Worm (Caenorhabditis elegans) whole organism, L4 larva: ENCODE measurements around the gene rsp-3.
A peak's percentile ranks its signal among the peaks of the same experiment; 100 is the strongest.

Source experiments
- F10B5.3 ChIP-seq: sonication (generic microtip); optimal IDR thresholded peaks from 2 replicates; lab custom pipeline; 2016; ENCODE audit warnings: mild to moderate bottlenecking, missing genetic modification characterization, missing compliant biosample characterization
- F37D6.2 ChIP-seq: sonication (generic microtip); optimal IDR thresholded peaks from 2 replicates; lab custom pipeline; 2016; ENCODE audit warnings: mild to moderate bottlenecking, missing genetic modification characterization, missing compliant biosample characterization
- T20F7.1 ChIP-seq: fragments of 200-800 bp; sonication (Bioruptor generic); optimal IDR thresholded peaks from 2 replicates; lab custom pipeline; 2018; ENCODE audit warnings: mild to moderate bottlenecking, missing genetic modification characterization, missing compliant biosample characterization
- T26A8.4 ChIP-seq: fragments of 200-800 bp; sonication (Bioruptor generic); IDR thresholded peaks from 2 replicates; pipeline ENCODE4 v1.3.6; 2022; ENCODE audit warnings: missing genetic modification characterization, missing compliant biosample characterization
- Y105C5A.15 ChIP-seq: fragments of 200-800 bp; sonication (Bioruptor generic); IDR thresholded peaks from 2 replicates; pipeline ENCODE4 v1.3.6; 2022; ENCODE audit warnings: missing genetic modification characterization, missing compliant biosample characterization
- Y48G9A.11 ChIP-seq: fragments of 200-800 bp; sonication (Bioruptor generic); IDR thresholded peaks from 2 replicates; pipeline ENCODE4 v1.3.6; 2022; ENCODE audit warnings: missing genetic modification reagents, missing genetic modification characterization, missing compliant biosample characterization
- Y75B8A.6 ChIP-seq: fragments of 200-800 bp; sonication (Bioruptor generic); IDR thresholded peaks from 2 replicates; pipeline ENCODE4 v1.3.6; 2022; ENCODE audit warnings: missing genetic modification reagents, missing genetic modification characterization, missing compliant biosample characterization
- ZK337.2 ChIP-seq: fragments of 200-800 bp; sonication (Bioruptor generic); IDR thresholded peaks from 2 replicates; pipeline ENCODE4 v1.3.6; 2022; ENCODE audit warnings: missing genetic modification reagents, missing genetic modification characterization, missing compliant biosample characterization
- ZK546.5 ChIP-seq, 2 experiments: sonication (generic microtip); optimal IDR thresholded peaks; 2 replicates each; lab custom pipeline; 2017; ENCODE audit warnings: missing biosample characterization in 2 of 2, missing genetic modification characterization in 2 of 2
- aha-1 ChIP-seq: fragments of 150-350 bp; peaks from one replicate; lab custom pipeline; 2014; ENCODE audit warnings: missing biosample characterization, missing genetic modification characterization
- ceh-20 ChIP-seq: fragments of 200-800 bp; sonication (Bioruptor generic); IDR thresholded peaks from 2 replicates; pipeline ENCODE4 v1.3.6; 2022; ENCODE audit warnings: missing genetic modification reagents, missing genetic modification characterization, missing compliant biosample characterization
- ceh-28 ChIP-seq: fragments of 150-350 bp; optimal IDR thresholded peaks from 2 replicates; lab custom pipeline; 2014; ENCODE audit warnings: missing biosample characterization, missing genetic modification reagents, missing genetic modification characterization
- ceh-32 ChIP-seq: sonication (generic microtip); optimal IDR thresholded peaks from 2 replicates; lab custom pipeline; 2016; ENCODE audit warnings: mild to moderate bottlenecking, missing genetic modification characterization, missing compliant biosample characterization; ENCODE audit not compliant: poor library complexity
- ceh-82 ChIP-seq: sonication (generic microtip); optimal IDR thresholded peaks from 2 replicates; lab custom pipeline; 2017; ENCODE audit warnings: missing biosample characterization, missing genetic modification characterization
- ces-1 ChIP-seq: fragments of 150-350 bp; sonication (generic microtip); optimal IDR thresholded peaks from 4 replicates; lab custom pipeline; 2014; ENCODE audit warnings: missing biosample characterization, missing genetic modification reagents, missing genetic modification characterization
- ctbp-1 ChIP-seq: fragments of 200-800 bp; sonication (Bioruptor generic); IDR thresholded peaks from 2 replicates; pipeline ENCODE4 v1.3.6; 2022; ENCODE audit warnings: missing genetic modification reagents, missing genetic modification characterization, missing compliant biosample characterization
- daf-8 ChIP-seq: fragments of 200-800 bp; sonication (Bioruptor generic); IDR thresholded peaks from 2 replicates; pipeline ENCODE4 v1.3.6; 2022; ENCODE audit warnings: missing genetic modification characterization, missing compliant biosample characterization
- dmd-6 ChIP-seq: fragments of 200-800 bp; sonication (Bioruptor generic); IDR thresholded peaks from 2 replicates; pipeline ENCODE4 v1.3.6; 2022; ENCODE audit warnings: missing genetic modification reagents, missing genetic modification characterization, missing compliant biosample characterization
- dmd-8 ChIP-seq: fragments of 200-800 bp; sonication (Bioruptor generic); IDR thresholded peaks from 2 replicates; pipeline ENCODE4 v1.3.6; 2022; ENCODE audit warnings: missing genetic modification characterization, missing compliant biosample characterization
- dmd-9 ChIP-seq: fragments of 200-800 bp; sonication (Bioruptor generic); IDR thresholded peaks from 2 replicates; pipeline ENCODE4 v1.3.6; 2022; ENCODE audit warnings: missing genetic modification reagents, missing genetic modification characterization, missing compliant biosample characterization
- dpl-1 ChIP-seq: fragments of 150-350 bp; optimal IDR thresholded peaks from 2 replicates; lab custom pipeline; 2014; ENCODE audit warnings: missing biosample characterization, missing genetic modification reagents, missing genetic modification characterization
- duxl-1 ChIP-seq: sonication (generic microtip); optimal IDR thresholded peaks from 2 replicates; lab custom pipeline; 2016; ENCODE audit warnings: mild to moderate bottlenecking, missing genetic modification characterization, moderate library complexity, missing compliant biosample characterization; ENCODE audit not compliant: poor library complexity
- gei-8 ChIP-seq: fragments of 200-800 bp; sonication (Bioruptor generic); optimal IDR thresholded peaks from 2 replicates; lab custom pipeline; 2018; ENCODE audit warnings: mild to moderate bottlenecking, missing genetic modification characterization, missing compliant biosample characterization
- hmg-1.1 ChIP-seq: fragments of 200-800 bp; sonication (Bioruptor generic); IDR thresholded peaks from 2 replicates; pipeline ENCODE4 v1.3.6; 2022; ENCODE audit warnings: missing genetic modification reagents, missing genetic modification characterization, missing compliant biosample characterization
- jun-1 ChIP-seq: fragments of 150-350 bp; optimal IDR thresholded peaks from 2 replicates; lab custom pipeline; 2014; ENCODE audit warnings: missing biosample characterization, missing genetic modification reagents, missing genetic modification characterization
- lin-15B ChIP-seq: fragments of 150-350 bp; sonication (generic microtip); optimal IDR thresholded peaks from 3 replicates; lab custom pipeline; 2014; ENCODE audit warnings: missing biosample characterization, missing genetic modification characterization
- lin-38 ChIP-seq: fragments of 200-800 bp; sonication (Bioruptor generic); IDR thresholded peaks from 2 replicates; pipeline ENCODE4 v1.3.6; 2022; ENCODE audit warnings: missing genetic modification reagents, missing genetic modification characterization, missing compliant biosample characterization
- lir-3 ChIP-seq: sonication (generic microtip); optimal IDR thresholded peaks from 2 replicates; lab custom pipeline; 2016; ENCODE audit warnings: mild to moderate bottlenecking, missing genetic modification characterization, missing compliant biosample characterization
- mep-1 ChIP-seq: fragments of 150-350 bp; sonication (generic microtip); optimal IDR thresholded peaks from 3 replicates; lab custom pipeline; 2014; ENCODE audit warnings: missing biosample characterization, missing genetic modification characterization
- mxl-3 ChIP-seq: fragments of 200-800 bp; sonication (Bioruptor generic); optimal IDR thresholded peaks from 2 replicates; lab custom pipeline; 2018; ENCODE audit warnings: mild to moderate bottlenecking, missing genetic modification characterization, missing compliant biosample characterization
- nhr-11 ChIP-seq: fragments of 150-350 bp; optimal IDR thresholded peaks from 2 replicates; lab custom pipeline; 2014; ENCODE audit warnings: missing biosample characterization, missing genetic modification characterization
- nhr-111 ChIP-seq: fragments of 200-800 bp; sonication (Bioruptor generic); optimal IDR thresholded peaks from 2 replicates; lab custom pipeline; 2018; ENCODE audit warnings: mild to moderate bottlenecking, missing genetic modification characterization, missing compliant biosample characterization
- nhr-41 ChIP-seq: fragments of 200-800 bp; sonication (Bioruptor generic); IDR thresholded peaks from 2 replicates; pipeline ENCODE4 v1.3.6; 2022; ENCODE audit warnings: missing genetic modification reagents, missing genetic modification characterization, missing compliant biosample characterization
- nhr-48 ChIP-seq: sonication (generic microtip); optimal IDR thresholded peaks from 2 replicates; lab custom pipeline; 2016; ENCODE audit warnings: mild to moderate bottlenecking, missing genetic modification characterization, missing compliant biosample characterization
- nhr-6 ChIP-seq: fragments of 150-350 bp; optimal IDR thresholded peaks from 2 replicates; lab custom pipeline; 2014; ENCODE audit warnings: missing biosample characterization, missing genetic modification characterization
- nhr-76 ChIP-seq: fragments of 150-350 bp; optimal IDR thresholded peaks from 2 replicates; lab custom pipeline; 2014; ENCODE audit warnings: missing biosample characterization, missing genetic modification characterization
- nhr-77 ChIP-seq: fragments of 150-350 bp; optimal IDR thresholded peaks from 2 replicates; lab custom pipeline; 2014; ENCODE audit warnings: missing biosample characterization, missing genetic modification characterization
- pha-4 ChIP-seq, 2 experiments: fragments of 150-350 bp in 1 of 2; fragments of 200-800 bp in 1 of 2; sonication (Bioruptor generic) in 1 of 2; IDR thresholded peaks in 1 of 2; optimal IDR thresholded peaks in 1 of 2; 2 replicates each; pipeline versions ENCODE4 v1.3.6 to Lab custom; 2014 to 2022; ENCODE audit warnings: missing genetic modification characterization in 2 of 2, missing genetic modification reagents in 2 of 2, missing biosample characterization in 1 of 2, missing compliant biosample characterization in 1 of 2
- pqm-1 ChIP-seq: sonication (generic microtip); optimal IDR thresholded peaks from 2 replicates; lab custom pipeline; 2017; ENCODE audit warnings: missing biosample characterization, missing genetic modification characterization
- sdz-12 ChIP-seq: fragments of 200-800 bp; sonication (Bioruptor generic); optimal IDR thresholded peaks from 2 replicates; lab custom pipeline; 2018; ENCODE audit warnings: mild to moderate bottlenecking, missing genetic modification characterization, missing compliant biosample characterization
- set-16 ChIP-seq: fragments of 200-800 bp; sonication (Bioruptor generic); IDR thresholded peaks from 2 replicates; pipeline ENCODE4 v1.3.6; 2022; ENCODE audit warnings: missing genetic modification reagents, missing genetic modification characterization, missing compliant biosample characterization
- unc-39 ChIP-seq: sonication (generic microtip); optimal IDR thresholded peaks from 2 replicates; lab custom pipeline; 2017; ENCODE audit warnings: missing biosample characterization, missing genetic modification characterization
- unc-62 ChIP-seq, 3 experiments: fragments of 150-350 bp in 1 of 3; sonication (generic microtip); optimal IDR thresholded peaks in 2 of 3; peaks in 1 of 3; 1 replicate in 1 of 3; 2 replicates in 2 of 3; lab custom pipeline; 2014 to 2017; ENCODE audit warnings: missing biosample characterization in 3 of 3, missing genetic modification characterization in 3 of 3, missing genetic modification reagents in 3 of 3, missing genotype in 1 of 3
- vab-7 ChIP-seq: fragments of 200-800 bp; sonication (Bioruptor generic); IDR thresholded peaks from 2 replicates; pipeline ENCODE4 v1.3.6; 2022; ENCODE audit warnings: missing genetic modification reagents, missing genetic modification characterization, missing compliant biosample characterization

Gene rsp-3

ce11 chrIII:12685372-12686298, 2.1 kb downstream of the rsp-3 start (continued):
- TF ChIP-seq nhr-11 (tag; lab: Kevin White, UChicago) (no peak), Y48G9A.11 (GFP tag; lab: Robert Waterston, UW) (peak; percentile 50), ces-1 (GFP tag; lab: Kevin White, UChicago) (no peak), lin-15B (tag; lab: Kevin White, UChicago) (no peak), ceh-32 (tag; lab: Kevin White, UChicago) (no peak)

ce11 chrIII:12680266-12680665, 7.5 kb downstream of the rsp-3 start:
- TF ChIP-seq ceh-20 (GFP tag; lab: Robert Waterston, UW) (no peak), hmg-1.1 (GFP tag; lab: Robert Waterston, UW) (no peak), ceh-82 (tag; lab: Kevin White, UChicago) (no peak), lir-3 (tag; lab: Kevin White, UChicago) (no peak), nhr-41 (GFP tag; lab: Robert Waterston, UW) (no peak), F10B5.3 (tag; lab: Kevin White, UChicago) (no peak), gei-8 (GFP tag; lab: Kevin White, UChicago) (no peak), dmd-6 (GFP tag; lab: Robert Waterston, UW) (no peak), jun-1 (tag; lab: Kevin White, UChicago) (no peak), dmd-8 (GFP tag; lab: Robert Waterston, UW) (no peak), ces-1 (GFP tag; lab: Kevin White, UChicago) (no peak), mxl-3 (no peak), Y105C5A.15 (GFP tag; lab: Robert Waterston, UW) (no peak), set-16 (GFP tag; lab: Robert Waterston, UW) (no peak), nhr-76 (tag; lab: Kevin White, UChicago) (no peak)

- TF ChIP-seq ctbp-1 (GFP tag; lab: Robert Waterston, UW): no peak
- no peak for TF ChIP-seq ZK546.5 (tag; optimal IDR thresholded peaks at IDR 0.05; lab: Kevin White, UChicago)
- no peak for TF ChIP-seq duxl-1 (tag; lab: Kevin White, UChicago)
- TF ChIP-seq nhr-11 (tag; lab: Kevin White, UChicago): no peak
- TF ChIP-seq ZK337.2 (GFP tag; lab: Robert Waterston, UW): 0 out of 2 replicates have a peak, but pooled peaks have one; percentile 57
- peak; percentile 14; the same call in 1 of the 2 replicates for TF ChIP-seq Y48G9A.11 (GFP tag; lab: Robert Waterston, UW)
- TF ChIP-seq nhr-6: no peak
- no peak for TF ChIP-seq T20F7.1 (GFP tag; lab: Kevin White, UChicago)
- no peak for TF ChIP-seq ceh-28 (tag; lab: Kevin White, UChicago)
- no peak for TF ChIP-seq unc-39 (tag; lab: Kevin White, UChicago)
- TF ChIP-seq pqm-1 (tag; lab: Kevin White, UChicago): no peak
- TF ChIP-seq mep-1: no peak
- no peak for TF ChIP-seq F37D6.2 (tag; lab: Kevin White, UChicago)
- TF ChIP-seq nhr-77 (tag; lab: Kevin White, UChicago): no peak
- peak; percentile 62; the same call in 1 of the 2 replicates for TF ChIP-seq dmd-9 (GFP tag; lab: Robert Waterston, UW)
- TF ChIP-seq lin-38 (GFP tag; lab: Robert Waterston, UW): peak; percentile 55
- TF ChIP-seq unc-62 (GFP tag; optimal IDR thresholded peaks at IDR 0.05 in 1 of 2; lab: Kevin White, UChicago): peak in 1 of 2 experiments; percentile 26
- TF ChIP-seq unc-62 (tag; optimal IDR thresholded peaks at IDR 0.05; lab: Kevin White, UChicago): no peak
- no peak for TF ChIP-seq nhr-111
- TF ChIP-seq aha-1 (tag; lab: Kevin White, UChicago): peak; percentile 77
- TF ChIP-seq Y75B8A.6: no peak
- no peak for TF ChIP-seq T26A8.4 (GFP tag; lab: Robert Waterston, UW)
- TF ChIP-seq dpl-1 (GFP tag; lab: Kevin White, UChicago): peak; percentile 47
- no peak for TF ChIP-seq sdz-12
- no peak for TF ChIP-seq nhr-48 (tag; lab: Kevin White, UChicago)
- TF ChIP-seq daf-8: no peak
- TF ChIP-seq vab-7 (GFP tag; lab: Robert Waterston, UW): no peak
- TF ChIP-seq pha-4 (GFP tag; IDR thresholded peaks at IDR 0.05; lab: Robert Waterston, UW): peak; percentile 45; the same call in 1 of the 2 replicates
- no peak for TF ChIP-seq pha-4 (tag; optimal IDR thresholded peaks at IDR 0.05; lab: Kevin White, UChicago)
Observed at ce11 chrIII:12673382-12673970, 14.2 kb downstream of the rsp-3 start, which contains the start of the genes taf-7.2 and elpc-2. Gene taf-7.2, minus strand, starts transcription at chrIII:12673423. Gene elpc-2, plus strand, starts transcription at chrIII:12673677.
